Fruit fly (Drosophila melanogaster): ENCODE results near the gene Tmtc1.
A peak's percentile ranks its signal among the peaks of the same experiment; 100 is the strongest.

The Tmtc1 gene

dm6 chr2L:2748480-2749143 lies 71.1 kb downstream of the Tmtc1 start:
- TF ChIP-seq Dip3 (GFP tag; optimal IDR thresholded peaks at IDR 0.05), result peak; percentile 81
- no peak for TF ChIP-seq scrt (GFP tag; optimal IDR thresholded peaks at IDR 0.05)
- 0 out of 2 replicates have a peak, but pooled peaks have one; percentile 31 for TF ChIP-seq CkIIα-i1 (GFP tag; IDR thresholded peaks at IDR 0.05)
- TF ChIP-seq lbe (GFP tag; optimal IDR thresholded peaks at IDR 0.05), result peak; percentile 79
- TF ChIP-seq dmrt11E (tag; optimal IDR thresholded peaks at IDR 0.05), result peak; percentile 79
- peak; percentile 74 for TF ChIP-seq CG11560 (tag; IDR thresholded peaks at IDR 0.05)
- peak; percentile 92 for TF ChIP-seq lilli (GFP tag; optimal IDR thresholded peaks at IDR 0.05)
- peak; percentile 74 for TF ChIP-seq CG11093 (GFP tag; IDR thresholded peaks at IDR 0.05)
- TF ChIP-seq dimm (GFP tag; IDR thresholded peaks at IDR 0.05), result 0 out of 2 replicates have a peak, but pooled peaks have one; percentile 25
- TF ChIP-seq esg (GFP tag; conservative IDR thresholded peaks at IDR 0.05), result peak; percentile 80
- TF ChIP-seq CG10147 (GFP tag; optimal IDR thresholded peaks at IDR 0.05), result peak; percentile 79
- peak; percentile 50; the same call in 2 of the 3 replicates for TF ChIP-seq CG16813 (GFP tag; IDR thresholded peaks at IDR 0.05; ENCODE audit: partially characterized antibody)
- peak; percentile 76 for TF ChIP-seq CG16815 (GFP tag; optimal IDR thresholded peaks at IDR 0.05)
- peak; percentile 96 for TF ChIP-seq CG3847 (GFP tag; IDR thresholded peaks at IDR 0.05)
- peak; percentile 91 for TF ChIP-seq vvl (GFP tag; IDR thresholded peaks at IDR 0.05)
- TF ChIP-seq wek (GFP tag; optimal IDR thresholded peaks at IDR 0.05), result peak; percentile 61
- peak; percentile 87 for TF ChIP-seq CG8388 (GFP tag; optimal IDR thresholded peaks at IDR 0.05)
- peak; percentile 88 for TF ChIP-seq gcm (GFP tag; optimal IDR thresholded peaks at IDR 0.05)
- TF ChIP-seq CG18619 (GFP tag; optimal IDR thresholded peaks at IDR 0.05), result peak; percentile 87
- peak; percentile 49; the same call in 1 of the 2 replicates for TF ChIP-seq CG43689 (GFP tag; IDR thresholded peaks at IDR 0.05)
- TF ChIP-seq Ravus (GFP tag; IDR thresholded peaks at IDR 0.05), result peak; percentile 50
- TF ChIP-seq Hmx (GFP tag; optimal IDR thresholded peaks at IDR 0.05), result no peak
- peak; percentile 94 for TF ChIP-seq mirr (GFP tag; optimal IDR thresholded peaks at IDR 0.05)
- TF ChIP-seq CG2202 (tag; optimal IDR thresholded peaks at IDR 0.05), result peak; percentile 47
- no peak for TF ChIP-seq ac (GFP tag; optimal IDR thresholded peaks at IDR 0.05)
- peak; percentile 60 for TF ChIP-seq pfk (GFP tag; optimal IDR thresholded peaks at IDR 0.05)
- no peak for TF ChIP-seq oc (tag; optimal IDR thresholded peaks at IDR 0.05)
- peak; percentile 68; the same call in 2 of the 3 replicates for TF ChIP-seq CG3726 (GFP tag; IDR thresholded peaks at IDR 0.05)
- peak; percentile 53 for TF ChIP-seq bigmax (GFP tag; optimal IDR thresholded peaks at IDR 0.05)
- peak; percentile 80 for TF ChIP-seq CG31224 (GFP tag; IDR thresholded peaks at IDR 0.05)
- no peak for TF ChIP-seq abd-A (tag; optimal IDR thresholded peaks at IDR 0.05)
- TF ChIP-seq CG3995 (GFP tag; optimal IDR thresholded peaks at IDR 0.05), result peak; percentile 69
- peak; percentile 59 for TF ChIP-seq Taf1 (GFP tag; IDR thresholded peaks at IDR 0.05)
- TF ChIP-seq tap (tag; optimal IDR thresholded peaks at IDR 0.05), result peak; percentile 74
- peak; percentile 78; the same call in 1 of the 2 replicates for TF ChIP-seq stc (GFP tag; IDR thresholded peaks at IDR 0.05)
- peak; percentile 52 for TF ChIP-seq CG8281 (tag; optimal IDR thresholded peaks at IDR 0.05)
- peak; percentile 76 for TF ChIP-seq ara (GFP tag; IDR thresholded peaks at IDR 0.05)
- peak; percentile 2 for TF ChIP-seq ab (GFP tag; optimal IDR thresholded peaks at IDR 0.05)
- no peak for TF ChIP-seq Lim3 (GFP tag; IDR thresholded peaks at IDR 0.05)
- no peak for TF ChIP-seq Kr (GFP tag; optimal IDR thresholded peaks at IDR 0.05)
- TF ChIP-seq Spps (tag; optimal IDR thresholded peaks at IDR 0.05), result peak; percentile 30
- peak; percentile 99 for TF ChIP-seq Med (GFP tag)
- TF ChIP-seq CG4730 (GFP tag; IDR thresholded peaks at IDR 0.05), result peak; percentile 82
- peak; percentile 80 for TF ChIP-seq CG8944 (GFP tag; optimal IDR thresholded peaks at IDR 0.05)
- TF ChIP-seq ro (GFP tag; IDR thresholded peaks at IDR 0.05), result peak; percentile 49; the same call in 1 of the 2 replicates
- TF ChIP-seq CG7271 (tag; optimal IDR thresholded peaks at IDR 0.05), result no peak
- peak; percentile 63 for TF ChIP-seq Sry-δ (GFP tag; optimal IDR thresholded peaks at IDR 0.05)
- peak; percentile 51 for TF ChIP-seq kah (GFP tag; optimal IDR thresholded peaks at IDR 0.05)
- TF ChIP-seq Atf6 (GFP tag; IDR thresholded peaks at IDR 0.05), result peak; percentile 81
- TF ChIP-seq Adf1 (GFP tag; IDR thresholded peaks at IDR 0.05), result peak; percentile 65
